Fruit fly (Drosophila melanogaster): ENCODE measurements around the gene CG17078.
A peak's percentile ranks its signal among the peaks of the same experiment; 100 is the strongest.

DNA sequence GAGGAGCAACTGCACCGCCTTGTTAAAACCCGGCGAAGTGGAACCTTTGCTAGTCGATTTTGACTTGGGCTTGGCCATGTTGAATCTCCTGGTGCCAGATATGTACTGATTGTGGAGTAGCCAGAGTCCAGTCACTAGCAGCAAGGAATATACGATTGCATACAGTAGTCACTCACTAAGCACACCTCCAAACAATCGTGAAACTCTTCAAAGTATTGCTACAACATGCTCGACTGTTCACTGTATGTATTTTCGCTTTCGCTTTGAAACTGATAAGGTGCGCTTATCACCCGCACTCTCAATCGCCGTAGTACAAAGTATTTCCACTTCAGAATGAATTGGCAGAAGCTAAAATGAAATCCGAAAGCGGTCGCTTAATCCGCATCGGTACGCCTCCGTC lies 8.4 kb upstream of the CG17078 start:
- no peak for TF ChIP-seq toe (GFP tag; optimal IDR thresholded peaks at IDR 0.05)
- peak; percentile 40 for TF ChIP-seq ovo (GFP tag; optimal IDR thresholded peaks at IDR 0.05)
- peak; percentile 64 for TF ChIP-seq pad (GFP tag; optimal IDR thresholded peaks at IDR 0.05)
- TF ChIP-seq cnc (optimal IDR thresholded peaks at IDR 0.05), result no peak

Measured in whole organism, adult.